Fruit fly (Drosophila melanogaster) whole organism, embryonic: ENCODE measurements around the gene COX7AL2.

Experiments used
- Atf-2 ChIP-seq: fragments of 200-800 bp; sonication (Bioruptor generic); optimal IDR thresholded peaks from 2 replicates; lab custom pipeline; 2016; ENCODE audit warnings: missing biosample characterization, missing genetic modification characterization
- CG10565 ChIP-seq: fragments of 200-800 bp; sonication (Bioruptor generic); optimal IDR thresholded peaks from 3 replicates; lab custom pipeline; 2016; ENCODE audit warnings: missing biosample characterization, mild to moderate bottlenecking, missing genetic modification characterization
- CG10959 ChIP-seq: fragments of 200-800 bp; sonication (Bioruptor generic); IDR thresholded peaks from 2 replicates; pipeline ENCODE4 v1.3.6; 2022; ENCODE audit warnings: missing biosample characterization, missing genetic modification characterization
- CG13123 ChIP-seq: fragments of 200-800 bp; sonication (Bioruptor generic); optimal IDR thresholded peaks from 2 replicates; lab custom pipeline; 2016; ENCODE audit warnings: missing biosample characterization, missing genetic modification characterization
- CG13775 ChIP-seq: fragments of 200-800 bp; sonication (Bioruptor generic); optimal IDR thresholded peaks from 3 replicates; lab custom pipeline; 2017; ENCODE audit warnings: missing biosample characterization, mild to moderate bottlenecking, missing genetic modification characterization
- CG14710 ChIP-seq: fragments of 200-800 bp; sonication (Bioruptor generic); optimal IDR thresholded peaks from 3 replicates; lab custom pipeline; 2019; ENCODE audit warnings: missing biosample characterization, mild to moderate bottlenecking, missing genetic modification characterization, moderate library complexity
- CG15269 ChIP-seq: fragments of 200-800 bp; sonication (Bioruptor generic); optimal IDR thresholded peaks from 2 replicates; lab custom pipeline; 2018; ENCODE audit warnings: missing biosample characterization, mild to moderate bottlenecking, missing genetic modification characterization, moderate library complexity
- CG16863 ChIP-seq: fragments of 200-800 bp; sonication (Bioruptor generic); optimal IDR thresholded peaks from 3 replicates; lab custom pipeline; 2016; ENCODE audit warnings: missing biosample characterization, missing genetic modification characterization
- CG17359 ChIP-seq: fragments of 200-800 bp; sonication (Bioruptor generic); optimal IDR thresholded peaks from 3 replicates; lab custom pipeline; 2018; ENCODE audit warnings: missing biosample characterization, mild to moderate bottlenecking, missing genetic modification characterization, moderate library complexity
- CG18011 ChIP-seq: fragments of 200-800 bp; sonication (Bioruptor generic); optimal IDR thresholded peaks from 2 replicates; lab custom pipeline; 2017; ENCODE audit warnings: missing biosample characterization, missing genetic modification characterization, mild to moderate bottlenecking, moderate library complexity, missing genotype
- CG18476 ChIP-seq: fragments of 200-800 bp; sonication (Bioruptor generic); optimal IDR thresholded peaks from 2 replicates; lab custom pipeline; 2016; ENCODE audit warnings: missing biosample characterization, mild to moderate bottlenecking, missing genetic modification characterization
- CG2678 ChIP-seq: fragments of 200-800 bp; sonication (Bioruptor generic); optimal IDR thresholded peaks from 3 replicates; lab custom pipeline; 2019; ENCODE audit warnings: missing biosample characterization, mild to moderate bottlenecking, missing genetic modification characterization, moderate library complexity
- CG30403 ChIP-seq: fragments of 200-800 bp; sonication (Bioruptor generic); optimal IDR thresholded peaks from 3 replicates; lab custom pipeline; 2016; ENCODE audit warnings: missing biosample characterization, missing genetic modification characterization
- CG31224 ChIP-seq: fragments of 200-800 bp; sonication (Bioruptor generic); IDR thresholded peaks from 2 replicates; pipeline ENCODE4 v1.3.6; 2022; ENCODE audit warnings: missing biosample characterization, missing genetic modification characterization
- CG5953 ChIP-seq: fragments of 200-800 bp; sonication (Bioruptor generic); IDR thresholded peaks from 2 replicates; pipeline ENCODE4 v1.3.6; 2022; ENCODE audit warnings: missing biosample characterization, missing genetic modification characterization
- CG8359 ChIP-seq: fragments of 200-800 bp; sonication (Bioruptor generic); optimal IDR thresholded peaks from 2 replicates; lab custom pipeline; 2017; ENCODE audit warnings: missing biosample characterization, mild to moderate bottlenecking, missing genetic modification characterization, borderline replicate concordance
- CG8924 ChIP-seq: fragments of 200-800 bp; optimal IDR thresholded peaks from 3 replicates; lab custom pipeline; 2019; ENCODE audit warnings: missing biosample characterization, mild to moderate bottlenecking, missing genetic modification characterization, moderate library complexity
- Dip2 ChIP-seq: fragments of 200-800 bp; sonication (Bioruptor generic); IDR thresholded peaks from 2 replicates; pipeline ENCODE4 v1.3.6; 2022; ENCODE audit warnings: missing biosample characterization, missing genetic modification characterization
- Doc2 ChIP-seq: fragments of 200-800 bp; sonication (Bioruptor generic); IDR thresholded peaks from 2 replicates; pipeline ENCODE4 v1.3.6; 2022; ENCODE audit warnings: missing biosample characterization, missing genetic modification characterization
- Doc3 ChIP-seq: fragments of 200-800 bp; sonication (Bioruptor generic); IDR thresholded peaks from 3 replicates; pipeline ENCODE4 v1.3.6; 2022; ENCODE audit warnings: missing biosample characterization, missing genetic modification characterization; ENCODE audit not compliant: partially characterized antibody
- Eip74EF ChIP-seq, 2 experiments: fragments of 200-800 bp in 1 of 2; fragments of >200 bp in 1 of 2; sonication (Bioruptor generic) in 1 of 2; optimal IDR thresholded peaks; 2 replicates each; lab custom pipeline; 2017 to 2019; ENCODE audit warnings: missing biosample characterization in 2 of 2, missing genetic modification characterization in 2 of 2, mild to moderate bottlenecking in 1 of 2, moderate library complexity in 1 of 2
- Jarid2 ChIP-seq: fragments of 200-800 bp; sonication (Bioruptor generic); optimal IDR thresholded peaks from 3 replicates; lab custom pipeline; 2017; ENCODE audit warnings: mild to moderate bottlenecking, missing biosample characterization, missing genetic modification reagents, missing genetic modification characterization
- Lpt ChIP-seq: fragments of >200 bp; optimal IDR thresholded peaks from 2 replicates; lab custom pipeline; 2018; ENCODE audit warnings: missing biosample characterization, missing genetic modification characterization
- Meics ChIP-seq: fragments of 200-800 bp; sonication (Bioruptor generic); optimal IDR thresholded peaks from 2 replicates; lab custom pipeline; 2017; ENCODE audit warnings: missing biosample characterization, mild to moderate bottlenecking, missing genetic modification characterization
- Nf-YA ChIP-seq: fragments of 200-800 bp; sonication (Bioruptor generic); IDR thresholded peaks from 2 replicates; pipeline ENCODE4 v1.3.6; 2022; ENCODE audit warnings: missing biosample characterization, missing genetic modification characterization
- Nf-YC ChIP-seq: fragments of 200-800 bp; optimal IDR thresholded peaks from 3 replicates; lab custom pipeline; 2019; ENCODE audit warnings: missing biosample characterization, mild to moderate bottlenecking, missing genetic modification characterization, moderate library complexity
- PHDP ChIP-seq: fragments of 200-800 bp; sonication (Bioruptor generic); optimal IDR thresholded peaks from 3 replicates; lab custom pipeline; 2018; ENCODE audit warnings: missing biosample characterization, mild to moderate bottlenecking, missing genetic modification characterization, moderate library complexity
- Sox100B ChIP-seq: fragments of 200-800 bp; sonication (Bioruptor generic); optimal IDR thresholded peaks from 3 replicates; lab custom pipeline; 2018; ENCODE audit warnings: missing biosample characterization, mild to moderate bottlenecking, missing genetic modification characterization
- Usf ChIP-seq: fragments of 200-800 bp; sonication (Bioruptor generic); optimal IDR thresholded peaks from 2 replicates; lab custom pipeline; 2017; ENCODE audit warnings: missing genotype, missing biosample characterization, missing genetic modification characterization
- Xrp1 ChIP-seq: fragments of 200-800 bp; sonication (Bioruptor generic); IDR thresholded peaks from 2 replicates; pipeline ENCODE4 v1.3.6; 2022; ENCODE audit warnings: missing biosample characterization, missing genetic modification characterization
- abd-A ChIP-seq: fragments of 200-800 bp; sonication (Bioruptor generic); optimal IDR thresholded peaks from 3 replicates; lab custom pipeline; 2019; ENCODE audit warnings: missing biosample characterization, mild to moderate bottlenecking, missing genetic modification characterization, moderate library complexity
- ap ChIP-seq: fragments of 200-800 bp; sonication (Bioruptor generic); IDR thresholded peaks from 2 replicates; pipeline ENCODE4 v1.3.6; 2022; ENCODE audit warnings: missing biosample characterization, missing genetic modification characterization
- ash1 ChIP-seq: fragments of 200-800 bp; sonication (Bioruptor generic); optimal IDR thresholded peaks from 2 replicates; lab custom pipeline; 2018; ENCODE audit warnings: missing biosample characterization, mild to moderate bottlenecking, missing genetic modification characterization
- bowl ChIP-seq: fragments of 200-800 bp; sonication (Bioruptor generic); IDR thresholded peaks from 2 replicates; pipeline ENCODE4 v1.3.6; 2022; ENCODE audit warnings: missing biosample characterization, missing genetic modification characterization
- gsb ChIP-seq: fragments of 200-800 bp; sonication (Bioruptor generic); IDR thresholded peaks from 2 replicates; pipeline ENCODE4 v1.3.6; 2022; ENCODE audit warnings: missing biosample characterization, missing genetic modification characterization
- inv ChIP-seq: fragments of 200-800 bp; sonication (Bioruptor generic); IDR thresholded peaks from 2 replicates; pipeline ENCODE4 v1.3.6; 2022; ENCODE audit warnings: missing biosample characterization, missing genetic modification characterization; ENCODE audit not compliant: partially characterized antibody
- odd ChIP-seq: fragments of 200-800 bp; sonication (Bioruptor generic); optimal IDR thresholded peaks from 2 replicates; lab custom pipeline; 2017; ENCODE audit warnings: missing biosample characterization, mild to moderate bottlenecking, missing genetic modification characterization
- onecut ChIP-seq: fragments of 200-800 bp; sonication (Bioruptor generic); IDR thresholded peaks from 2 replicates; pipeline ENCODE4 v1.3.6; 2022; ENCODE audit warnings: missing biosample characterization, missing genetic modification characterization
- org-1 ChIP-seq: fragments of 200-800 bp; sonication (Bioruptor generic); optimal IDR thresholded peaks from 2 replicates; lab custom pipeline; 2017; ENCODE audit warnings: missing biosample characterization, missing genetic modification characterization
- p53 ChIP-seq: fragments of 200-800 bp; sonication (Bioruptor generic); optimal IDR thresholded peaks from 2 replicates; lab custom pipeline; 2016; ENCODE audit warnings: missing biosample characterization, missing genetic modification characterization
- peb ChIP-seq: fragments of 200-800 bp; sonication (Bioruptor generic); IDR thresholded peaks from 2 replicates; pipeline ENCODE4 v1.3.6; 2022; ENCODE audit warnings: missing biosample characterization, missing genetic modification characterization
- pnt ChIP-seq: fragments of 200-800 bp; sonication (Bioruptor generic); optimal IDR thresholded peaks from 3 replicates; lab custom pipeline; 2016; ENCODE audit warnings: missing biosample characterization, missing genetic modification characterization
- row ChIP-seq: fragments of 200-800 bp; sonication (Bioruptor generic); IDR thresholded peaks from 3 replicates; pipeline ENCODE4 v1.3.6; 2022; ENCODE audit warnings: missing biosample characterization, missing genetic modification characterization
- run ChIP-seq: fragments of 200-800 bp; sonication (Bioruptor generic); optimal IDR thresholded peaks from 3 replicates; lab custom pipeline; 2018; ENCODE audit warnings: missing biosample characterization, mild to moderate bottlenecking, missing genetic modification characterization
- sisA ChIP-seq: fragments of 200-800 bp; sonication (Bioruptor generic); IDR thresholded peaks from 2 replicates; pipeline ENCODE4 v1.3.6; 2022; ENCODE audit warnings: missing biosample characterization, missing genetic modification characterization
- so ChIP-seq: fragments of 200-800 bp; sonication (Bioruptor generic); IDR thresholded peaks from 3 replicates; pipeline ENCODE4 v1.3.6; 2022; ENCODE audit warnings: missing biosample characterization, missing genetic modification characterization
- unc-4 ChIP-seq: fragments of 200-800 bp; sonication (Bioruptor generic); IDR thresholded peaks from 2 replicates; pipeline ENCODE4 v1.3.6; 2022; ENCODE audit warnings: missing biosample characterization, missing genetic modification characterization; ENCODE audit not compliant: partially characterized antibody
- unpg ChIP-seq: fragments of 200-800 bp; sonication (Bioruptor generic); optimal IDR thresholded peaks from 3 replicates; lab custom pipeline; 2018; ENCODE audit warnings: missing biosample characterization, mild to moderate bottlenecking, missing genetic modification characterization, moderate library complexity
- vfl ChIP-seq: fragments of 200-800 bp; sonication (Bioruptor generic); optimal IDR thresholded peaks from 2 replicates; lab custom pipeline; 2016; ENCODE audit warnings: missing biosample characterization, missing genetic modification characterization
- wek ChIP-seq: fragments of 200-800 bp; sonication (Bioruptor generic); optimal IDR thresholded peaks from 3 replicates; lab custom pipeline; 2018; ENCODE audit warnings: missing biosample characterization, mild to moderate bottlenecking, missing genetic modification characterization, moderate library complexity
- wor ChIP-seq: fragments of 200-800 bp; sonication (Bioruptor generic); IDR thresholded peaks from 2 replicates; pipeline ENCODE4 v1.3.6; 2022; ENCODE audit warnings: missing biosample characterization, missing genetic modification characterization
- yki ChIP-seq: fragments of >200 bp; optimal IDR thresholded peaks from 3 replicates; lab custom pipeline; 2018

COX7AL2 gene

DNA sequence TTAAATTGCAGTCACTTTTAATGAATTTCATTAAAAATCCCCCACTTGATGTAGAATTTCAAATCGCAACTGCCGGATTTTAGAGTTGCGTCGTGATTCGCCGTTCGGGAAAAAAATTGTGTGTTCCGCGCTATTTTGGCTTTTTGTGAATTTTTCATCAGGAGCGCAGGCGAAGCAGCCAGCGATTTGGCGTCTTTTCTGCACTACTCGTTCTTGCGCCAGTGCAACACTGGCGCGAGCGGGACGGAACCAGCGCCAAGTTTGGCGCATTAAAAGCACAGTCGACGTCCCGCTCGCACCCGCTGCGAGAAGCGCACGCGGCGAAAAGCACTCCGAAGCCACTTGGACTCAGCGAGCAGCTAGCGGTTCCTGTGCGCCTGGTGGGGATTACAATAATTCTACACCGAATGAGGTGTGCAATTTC is 4.3 kb downstream of the COX7AL2 start (continued):
- TF ChIP-seq Meics (peak; percentile 46), CG5953 (GFP tag; lab: Robert Waterston, UW) (no peak), unc-4 (GFP tag; lab: Robert Waterston, UW) (no peak), CG8924 (no peak), CG8359 (GFP tag; lab: Kevin White, UChicago) (peak; percentile 10), Lpt (no peak), ash1 (no peak), peb (GFP tag; lab: Robert Waterston, UW) (no peak), CG18476 (GFP tag; lab: Kevin White, UChicago) (no peak), Nf-YA (no peak), CG17359 (tag; lab: Kevin White, UChicago) (peak; percentile 14), row (GFP tag; lab: Robert Waterston, UW) (no peak), inv (no peak), unpg (peak; percentile 25), p53 (GFP tag; lab: Kevin White, UChicago) (no peak), CG13775 (GFP tag; lab: Kevin White, UChicago) (no peak), Usf (GFP tag; lab: Kevin White, UChicago) (no peak), wek (GFP tag; lab: Kevin White, UChicago) (peak; percentile 29), gsb (GFP tag; lab: Robert Waterston, UW) (no peak), Doc2 (GFP tag; lab: Robert Waterston, UW) (no peak), abd-A (tag; lab: Kevin White, UChicago) (peak; percentile 98), CG14710 (tag; lab: Kevin White, UChicago) (peak; percentile 36), CG10959 (no peak), Sox100B (GFP tag; lab: Kevin White, UChicago) (no peak), CG15269 (tag; lab: Kevin White, UChicago) (peak; percentile 49), vfl (GFP tag; lab: Kevin White, UChicago) (peak; percentile 26), run (tag; lab: Kevin White, UChicago) (no peak), CG2678 (peak; percentile 50), sisA (no peak), Doc3 (GFP tag; lab: Robert Waterston, UW) (no peak), wor (GFP tag; lab: Robert Waterston, UW) (no peak), Dip2 (GFP tag; lab: Robert Waterston, UW) (no peak), CG10565 (GFP tag; lab: Kevin White, UChicago) (no peak), Xrp1 (GFP tag; lab: Robert Waterston, UW) (no peak), CG31224 (no peak), bowl (no peak), pnt (GFP tag; lab: Kevin White, UChicago) (no peak), Eip74EF (GFP tag; optimal IDR thresholded peaks at IDR 0.05; lab: Kevin White, UChicago) (peak in 1 of 2 experiments; percentile 82), odd (peak; percentile 2), so (GFP tag; lab: Robert Waterston, UW) (no peak), PHDP (tag; lab: Kevin White, UChicago) (peak; percentile 21), CG16863 (GFP tag; lab: Kevin White, UChicago) (no peak), onecut (peak; percentile 53), CG13123 (GFP tag; lab: Kevin White, UChicago) (peak; percentile 16), CG30403 (GFP tag; lab: Kevin White, UChicago) (no peak), org-1 (GFP tag; lab: Kevin White, UChicago) (no peak), Nf-YC (peak; percentile 91), CG18011 (peak; percentile 15), Jarid2 (GFP tag; lab: Kevin White, UChicago) (peak; percentile 3), Atf-2 (no peak), ap (GFP tag; lab: Robert Waterston, UW) (no peak), yki (no peak)
